Worm (Caenorhabditis elegans): ENCODE results near the gene pho-12.

- TF ChIP-seq med-1 (GFP tag; optimal IDR thresholded peaks at IDR 0.05; ENCODE audit: insufficient read depth) (no peak), T22C8.4 (GFP tag; IDR thresholded peaks at IDR 0.05) (no peak), flt-1 (GFP tag; IDR thresholded peaks at IDR 0.05) (no peak), cog-1 (tag; optimal IDR thresholded peaks at IDR 0.05) (no peak), ztf-23 (GFP tag; IDR thresholded peaks at IDR 0.05) (no peak), ref-1 (GFP tag; conservative IDR thresholded peaks at IDR 0.05) (no peak), ztf-29 (GFP tag; IDR thresholded peaks at IDR 0.05) (no peak), klf-2 (GFP tag; conservative IDR thresholded peaks at IDR 0.05) (no peak), tab-1 (GFP tag; IDR thresholded peaks at IDR 0.05) (no peak)
Observed at ce11 chrII:5050776-5051175, 9.8 kb downstream of the pho-12 start.

Data from whole organism, midembryonic.